Worm (Caenorhabditis elegans): ENCODE data around the gene irld-29.

Gene irld-29

DNA sequence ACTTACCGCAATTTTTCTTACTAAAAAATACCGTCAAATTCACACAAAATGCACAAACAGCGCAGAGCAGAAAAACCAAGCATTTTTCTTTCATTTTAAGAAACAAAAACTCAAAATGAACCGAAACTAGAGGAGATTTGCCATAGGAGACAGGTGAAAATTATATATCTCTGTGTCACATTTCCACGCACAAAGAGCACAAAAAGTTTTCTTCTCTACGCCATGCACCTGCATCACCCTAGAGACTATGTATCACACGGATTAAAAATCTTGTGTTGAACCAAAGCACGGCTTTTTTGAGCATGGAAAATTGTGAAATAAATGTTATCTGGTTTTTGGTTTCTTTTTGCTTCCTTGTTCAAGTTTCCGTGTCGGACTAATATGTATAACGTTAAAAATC lies 34.7 kb downstream of the irld-29 start, which contains the start of gene irld-15:
irld-15 (minus strand) TSS at position 101 of the 400 bp plus-strand sequence.
- no peak for TF ChIP-seq nhr-77 (tag; optimal IDR thresholded peaks at IDR 0.05)
- TF ChIP-seq fkh-8 (tag; optimal IDR thresholded peaks at IDR 0.05) = peak; percentile 1

DNA sequence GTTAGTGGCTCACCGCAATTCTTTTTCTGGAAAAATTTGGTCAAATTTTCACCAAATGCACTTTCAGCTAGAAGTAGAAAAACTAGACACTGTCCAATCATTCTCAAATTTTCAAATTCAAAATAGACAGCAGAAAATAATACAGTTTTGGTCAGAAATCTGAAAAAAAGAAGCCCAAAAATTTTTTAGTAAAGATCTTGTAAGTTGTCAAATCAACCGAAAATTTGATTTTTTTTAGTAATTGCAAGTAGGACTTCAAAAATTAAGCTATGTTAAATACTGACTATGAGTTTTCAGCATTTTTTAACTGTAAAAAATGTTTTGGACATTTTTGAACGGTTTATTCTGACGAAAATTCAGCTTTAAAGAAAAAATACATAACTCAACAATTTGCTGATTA lies 37.5 kb downstream of the irld-29 start, which contains the start of gene Y19D10B.8:
Y19D10B.8 (minus strand) TSS at position 101 of the 400 bp plus-strand sequence.
- TF ChIP-seq elt-3 (tag; optimal IDR thresholded peaks at IDR 0.05) = no peak

DNA sequence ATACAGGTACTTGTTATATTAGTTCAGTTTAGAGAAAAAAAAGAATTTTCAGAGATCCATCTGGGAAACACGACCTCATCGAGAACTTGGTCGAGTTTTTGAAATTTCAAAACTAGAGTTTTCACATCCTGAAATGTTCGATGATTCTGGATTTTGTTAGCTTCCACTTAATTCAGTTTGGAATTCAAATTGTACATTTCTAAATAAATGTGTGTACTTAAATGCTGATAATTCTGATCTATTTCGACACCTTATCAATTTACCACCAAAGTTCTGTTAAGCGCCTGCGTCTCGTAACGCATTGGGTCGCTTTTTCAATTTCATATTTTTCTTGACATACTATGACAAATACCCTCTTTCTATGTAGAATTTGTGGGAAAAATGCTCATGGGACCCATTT lies 43.9 kb downstream of the irld-29 start, which contains the start of gene nhr-226:
nhr-226 (plus strand) TSS at position 301 of the 400 bp plus-strand sequence.
- TF ChIP-seq hlh-4 (tag; optimal IDR thresholded peaks at IDR 0.05) (no peak), lin-39 (tag; optimal IDR thresholded peaks at IDR 0.05) (no peak), mef-2 (tag; optimal IDR thresholded peaks at IDR 0.05) (no peak), nhr-85 (tag) (no peak), elt-3 (tag; optimal IDR thresholded peaks at IDR 0.05) (no peak), elt-2 (tag; optimal IDR thresholded peaks at IDR 0.05) (no peak), unc-86 (tag; optimal IDR thresholded peaks at IDR 0.05) (no peak), unc-30 (tag; optimal IDR thresholded peaks at IDR 0.05) (no peak), sptf-1 (tag; optimal IDR thresholded peaks at IDR 0.05) (no peak), nhr-20 (tag; optimal IDR thresholded peaks at IDR 0.05) (no peak), zip-4 (GFP tag; optimal IDR thresholded peaks at IDR 0.05) (no peak), sup-37 (GFP tag; optimal IDR thresholded peaks at IDR 0.05) (no peak), aly-2 (tag; optimal IDR thresholded peaks at IDR 0.05) (no peak), blmp-1 (tag; optimal IDR thresholded peaks at IDR 0.05) (no peak), F16B12.6 (tag; optimal IDR thresholded peaks at IDR 0.05) (no peak), C16A3.4 (tag; optimal IDR thresholded peaks at IDR 0.05) (no peak), unc-98 (GFP tag; IDR thresholded peaks at IDR 0.05) (no peak)

DNA sequence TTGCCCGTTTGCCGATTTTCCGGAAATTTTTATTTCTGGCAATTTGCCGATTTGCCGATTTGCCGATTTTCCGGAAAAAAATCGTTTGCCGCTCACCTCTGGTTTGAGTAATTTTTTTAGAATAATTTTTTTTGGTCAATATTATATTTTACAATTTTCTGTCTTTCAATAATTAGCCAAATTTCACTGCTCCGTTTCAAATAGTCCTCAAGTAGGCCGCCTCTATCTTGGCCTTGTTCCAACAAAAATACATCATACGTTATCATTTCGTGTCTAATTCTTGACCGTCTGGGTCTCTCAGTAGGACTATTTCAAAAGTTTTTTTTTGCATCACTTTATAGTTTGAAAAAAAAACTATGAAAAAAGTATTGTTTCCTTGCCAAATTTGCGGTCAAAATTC lies 46.2 kb downstream of the irld-29 start, which contains the start of gene nhr-115:
nhr-115 (plus strand) TSS at position 301 of the 400 bp plus-strand sequence.
- no peak for TF ChIP-seq unc-62 (GFP tag; optimal IDR thresholded peaks at IDR 0.05)
- TF ChIP-seq snpc-4 (tag; optimal IDR thresholded peaks at IDR 0.05) = no peak
- TF ChIP-seq isw-1 (GFP tag; IDR thresholded peaks at IDR 0.05) = no peak
- no peak for TF ChIP-seq ets-5 (GFP tag; IDR thresholded peaks at IDR 0.05)
- no peak for TF ChIP-seq lin-14 (GFP tag; optimal IDR thresholded peaks at IDR 0.05)
- no peak for TF ChIP-seq ceh-8 (GFP tag; optimal IDR thresholded peaks at IDR 0.05)
- no peak for TF ChIP-seq nhr-90 (tag; optimal IDR thresholded peaks at IDR 0.05; ENCODE audit: poor library complexity)
- TF ChIP-seq nhr-85 (tag) = no peak

ce11 chrV:2290329-2290728 lies 48.1 kb downstream of the irld-29 start, which contains the start of gene nhr-225:
TSS of gene nhr-225 (minus strand) at chrV:2290474.
- no peak for TF ChIP-seq nhr-85 (tag)
- no peak for TF ChIP-seq mef-2 (tag; optimal IDR thresholded peaks at IDR 0.05)
- TF ChIP-seq nhr-19 (GFP tag; conservative IDR thresholded peaks at IDR 0.05) = no peak
- no peak for TF ChIP-seq lin-35 (GFP tag; optimal IDR thresholded peaks at IDR 0.05)
